Worm (Caenorhabditis elegans): Measurements from ENCODE around the gene dpy-11.

Gene dpy-11

DNA sequence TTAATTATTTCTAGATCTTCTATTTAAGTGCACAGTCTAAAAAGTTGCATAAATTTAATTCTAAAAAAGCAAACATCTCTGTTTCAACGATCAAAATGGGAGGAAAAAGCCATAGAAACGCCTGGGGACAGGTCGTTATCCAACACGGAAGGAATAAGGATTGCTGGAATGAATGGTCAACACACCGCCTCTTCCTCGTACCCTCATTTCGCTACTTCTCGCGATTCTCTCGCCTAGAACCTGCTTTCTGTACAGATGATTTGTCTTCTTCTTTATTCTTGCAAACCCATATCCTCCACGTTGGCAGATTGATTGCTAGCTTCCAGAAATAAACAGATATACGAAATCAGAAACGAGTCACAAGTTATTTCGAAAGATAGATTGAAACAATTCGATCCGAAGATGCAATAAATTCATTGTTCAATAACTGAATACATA is at the start of gene dpy-11 (continued):
- TF ChIP-seq set-16 (GFP tag; IDR thresholded peaks at IDR 0.05) (no peak), gei-8 (GFP tag; optimal IDR thresholded peaks at IDR 0.05) (peak; percentile 46), nhr-41 (GFP tag; IDR thresholded peaks at IDR 0.05) (no peak)

DNA sequence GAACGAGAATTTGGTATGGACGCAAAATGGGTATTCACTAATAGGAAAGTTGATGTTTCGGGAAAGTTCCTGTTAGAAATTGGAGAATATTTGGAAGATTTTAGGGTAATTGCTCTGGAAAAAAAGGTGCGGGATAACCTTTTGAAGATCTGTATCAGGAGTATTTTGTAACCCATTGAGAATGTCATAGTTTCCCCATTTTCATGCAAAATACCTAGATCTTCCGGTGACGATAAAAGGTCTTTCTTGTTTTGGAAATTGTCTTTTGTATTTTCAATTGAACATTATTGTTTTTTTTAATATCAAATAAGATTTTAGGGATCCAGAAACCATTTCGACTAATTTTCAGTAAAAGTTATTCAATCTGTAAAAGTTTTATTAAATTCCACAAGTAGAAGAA is 46.6 kb upstream of the dpy-11 start, which contains the start of gene spp-19:
Gene spp-19 (minus strand): TSS at position 101 of the 400 bp plus-strand sequence.
- TF ChIP-seq duxl-1 (tag; optimal IDR thresholded peaks at IDR 0.05; ENCODE audit: poor library complexity) (no peak), attf-4 (tag; optimal IDR thresholded peaks at IDR 0.05) (no peak), ztf-7 (tag; optimal IDR thresholded peaks at IDR 0.05) (no peak), ZK337.2 (GFP tag; IDR thresholded peaks at IDR 0.05) (no peak), arid-1 (GFP tag; conservative IDR thresholded peaks at IDR 0.05) (no peak), zfp-3 (GFP tag; conservative IDR thresholded peaks at IDR 0.05) (no peak), snpc-1.2 (GFP tag; IDR thresholded peaks at IDR 0.05) (no peak), lir-3 (tag; optimal IDR thresholded peaks at IDR 0.05) (no peak), nhr-41 (GFP tag; IDR thresholded peaks at IDR 0.05) (no peak), spr-3 (GFP tag; optimal IDR thresholded peaks at IDR 0.05) (no peak), daf-8 (GFP tag; IDR thresholded peaks at IDR 0.05) (no peak), nhr-6 (tag; optimal IDR thresholded peaks at IDR 0.05) (no peak), daf-19 (GFP tag; conservative IDR thresholded peaks at IDR 0.05) (no peak), dmd-6 (GFP tag; IDR thresholded peaks at IDR 0.05) (no peak), gei-8 (GFP tag; optimal IDR thresholded peaks at IDR 0.05) (no peak), nhr-237 (tag; optimal IDR thresholded peaks at IDR 0.05) (no peak), nhr-11 (tag; optimal IDR thresholded peaks at IDR 0.05) (no peak), fkh-10 (GFP tag; optimal IDR thresholded peaks at IDR 0.05) (no peak), hlh-11 (tag; optimal IDR thresholded peaks at IDR 0.05) (no peak)

DNA sequence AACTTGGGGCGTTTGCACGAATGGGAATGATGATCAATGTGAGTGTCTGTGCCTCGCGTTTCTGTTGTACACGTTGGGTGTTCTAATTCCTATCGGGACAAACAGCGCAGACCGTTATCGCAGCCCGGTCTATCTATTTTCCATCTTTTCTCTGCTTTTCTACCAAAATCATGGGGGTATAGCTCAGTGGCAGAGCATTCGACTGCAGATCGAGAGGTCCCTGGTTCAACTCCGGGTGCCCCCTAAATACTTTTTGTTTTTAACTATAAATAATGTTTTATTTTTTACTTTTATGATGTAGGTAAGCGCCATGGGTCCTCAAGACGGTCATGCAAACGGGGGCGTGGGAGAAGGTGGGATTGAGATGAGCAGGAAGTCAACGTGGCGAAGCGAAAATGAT is 44.5 kb upstream of the dpy-11 start:
- TF ChIP-seq zfp-3 (GFP tag; conservative IDR thresholded peaks at IDR 0.05) (0 out of 2 replicates have a peak, but pooled peaks have one; percentile 65), zip-11 (GFP tag; IDR thresholded peaks at IDR 0.05) (no peak), F49E8.2 (tag; optimal IDR thresholded peaks at IDR 0.05; ENCODE audit: borderline replicate concordance) (no peak), Y105C5A.15 (GFP tag; IDR thresholded peaks at IDR 0.05) (0 out of 2 replicates have a peak, but pooled peaks have one; percentile 68), spr-1 (tag; optimal IDR thresholded peaks at IDR 0.05) (peak; percentile 53), dpl-1 (GFP tag; optimal IDR thresholded peaks at IDR 0.05) (no peak), php-3 (GFP tag; IDR thresholded peaks at IDR 0.05) (peak; percentile 74), mdl-1 (tag; optimal IDR thresholded peaks at IDR 0.05) (no peak), Y5F2A.4 (GFP tag; optimal IDR thresholded peaks at IDR 0.05) (peak; percentile 53), dmd-8 (GFP tag; IDR thresholded peaks at IDR 0.05) (peak; percentile 96), ceh-20 (GFP tag; IDR thresholded peaks at IDR 0.05) (0 out of 2 replicates have a peak, but pooled peaks have one; percentile 57), ces-1 (GFP tag; optimal IDR thresholded peaks at IDR 0.05) (no peak), rbr-2 (tag; optimal IDR thresholded peaks at IDR 0.05) (peak; percentile 44), pqm-1 (tag; optimal IDR thresholded peaks at IDR 0.05) (no peak), hif-1 (tag; optimal IDR thresholded peaks at IDR 0.05) (no peak), hlh-30 (tag; optimal IDR thresholded peaks at IDR 0.05; ENCODE audit: insufficient read depth) (no peak), D1046.2 (GFP tag; IDR thresholded peaks at IDR 0.05) (peak; percentile 52; the same call in 1 of the 2 replicates), lin-39 (tag; optimal IDR thresholded peaks at IDR 0.05) (no peak), fkh-10 (GFP tag; optimal IDR thresholded peaks at IDR 0.05) (no peak), attf-4 (tag; optimal IDR thresholded peaks at IDR 0.05) (no peak), madf-5 (GFP tag; IDR thresholded peaks at IDR 0.05) (0 out of 4 replicates have a peak, but pooled peaks of 1 of the 2 experiments have one; percentile 52), madf-9 (GFP tag; conservative IDR thresholded peaks at IDR 0.05) (peak; percentile 69), zfp-2 (tag; optimal IDR thresholded peaks at IDR 0.05) (peak; percentile 30), lsy-2 (tag; optimal IDR thresholded peaks at IDR 0.05) (no peak), nhr-76 (tag; optimal IDR thresholded peaks at IDR 0.05) (no peak), nhr-41 (GFP tag; IDR thresholded peaks at IDR 0.05) (0 out of 2 replicates have a peak, but pooled peaks have one; percentile 57), F26F4.8 (GFP tag; conservative IDR thresholded peaks at IDR 0.05) (peak; percentile 93), egl-27 (tag; optimal IDR thresholded peaks at IDR 0.05) (no peak), dmd-9 (GFP tag; IDR thresholded peaks at IDR 0.05) (peak; percentile 67; the same call in 1 of the 2 replicates), lim-7 (GFP tag; IDR thresholded peaks at IDR 0.05) (peak; percentile 96), cey-2 (tag; optimal IDR thresholded peaks at IDR 0.05; ENCODE audit: borderline replicate concordance, insufficient read depth) (no peak)

All from whole organism, L4 larva.